Fruit fly (Drosophila melanogaster): ENCODE results near the gene Skel.

DNA sequence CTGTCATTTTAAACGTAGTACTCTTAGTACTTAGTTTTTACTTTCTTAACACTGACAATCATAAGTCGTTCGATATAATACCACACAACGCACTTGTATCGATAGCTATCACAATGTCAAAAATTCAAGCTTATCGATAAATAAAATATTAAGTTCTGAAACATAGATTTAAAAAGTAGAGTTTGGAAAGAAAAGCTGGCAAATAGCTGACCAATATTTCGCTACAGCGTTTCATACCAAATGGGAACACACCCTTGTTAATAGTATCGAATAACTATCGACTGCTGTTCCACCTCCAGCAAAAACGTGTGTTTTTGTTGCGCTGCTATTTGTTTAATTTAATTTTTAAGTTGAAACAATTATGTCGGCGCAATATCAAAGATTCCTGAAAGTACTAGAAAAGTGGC is 9.6 kb downstream of the Skel start, which contains the start of the genes pug, CG14683 and CG46459:
- TF ChIP-seq CG8478 (optimal IDR thresholded peaks at IDR 0.05) (no peak), CTCF (optimal IDR thresholded peaks at IDR 0.05) (no peak)

Measured in S2 (cell line).